Fruit fly (Drosophila melanogaster) S2 (cell line): ENCODE measurements around the gene CG3078.

ENCODE experiments used
- CG8478 ChIP-seq: fragments of >200 bp; optimal IDR thresholded peaks from 2 replicates; lab custom pipeline; 2018
- CTCF ChIP-seq, 2 experiments: fragments of >200 bp; optimal IDR thresholded peaks; 2 replicates each; lab custom pipeline; 2018

DNA sequence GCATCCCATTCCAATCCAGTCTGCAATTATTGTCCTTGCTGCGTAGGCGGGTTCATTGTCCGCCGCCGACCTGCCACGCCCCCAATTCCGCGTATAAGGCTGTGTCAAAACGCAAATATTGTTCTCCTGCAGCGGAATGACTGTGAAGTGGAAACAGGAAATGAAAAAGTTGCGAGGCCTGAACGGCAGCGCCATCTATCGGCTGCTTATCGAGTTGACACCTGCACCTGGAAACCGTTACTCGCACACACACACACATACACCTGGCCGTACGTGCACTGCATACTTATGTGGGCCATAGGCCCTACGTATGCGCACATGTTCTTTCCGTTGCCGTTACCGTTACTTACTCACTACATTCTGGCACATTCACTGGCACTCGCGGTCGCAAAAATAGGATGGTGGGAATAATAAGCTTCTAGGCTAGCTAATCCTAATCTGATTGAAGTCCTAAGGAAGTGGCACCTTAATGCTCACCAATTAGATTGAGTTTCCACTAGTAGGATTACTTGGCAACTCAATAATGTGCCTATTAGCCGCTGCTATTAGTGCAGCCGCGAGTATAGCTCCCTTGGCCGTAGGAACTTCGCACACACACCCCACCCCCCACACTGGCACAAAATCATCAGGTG, 945 bp downstream of the CG3078 start:
- TF ChIP-seq CG8478 (lab: Kevin White, UChicago) (no peak), CTCF (optimal IDR thresholded peaks at IDR 0.05; lab: Kevin White, UChicago) (peak; percentile 81 to 89)
